Worm (Caenorhabditis elegans) whole organism, L4 larva: ENCODE results near the gene str-129.

ENCODE experiments used
- aly-2 ChIP-seq: sonication (generic microtip); optimal IDR thresholded peaks from 2 replicates; lab custom pipeline; 2018; ENCODE audit warnings: missing biosample characterization, missing genetic modification characterization
- ama-1 ChIP-seq: fragments of 150-350 bp; optimal IDR thresholded peaks from 2 replicates; lab custom pipeline; 2014; ENCODE audit warnings: inconsistent platforms, mixed read lengths
- dmd-9 ChIP-seq: fragments of 200-800 bp; sonication (Bioruptor generic); IDR thresholded peaks from 2 replicates; pipeline ENCODE4 v1.3.6; 2022; ENCODE audit warnings: missing genetic modification reagents, missing genetic modification characterization, missing compliant biosample characterization
- dve-1 ChIP-seq: sonication (generic microtip); optimal IDR thresholded peaks from 2 replicates; lab custom pipeline; 2017; ENCODE audit warnings: antibody characterized with exemption, mild to moderate bottlenecking, missing genetic modification characterization, missing compliant biosample characterization; ENCODE audit not compliant: insufficient read depth
- gei-8 ChIP-seq: fragments of 200-800 bp; sonication (Bioruptor generic); optimal IDR thresholded peaks from 2 replicates; lab custom pipeline; 2018; ENCODE audit warnings: mild to moderate bottlenecking, missing genetic modification characterization, missing compliant biosample characterization
- hlh-11 ChIP-seq: fragments of 200-800 bp; sonication (Bioruptor generic); optimal IDR thresholded peaks from 2 replicates; lab custom pipeline; 2018; ENCODE audit warnings: mild to moderate bottlenecking, missing genetic modification characterization, missing compliant biosample characterization
- lsy-2 ChIP-seq, 2 experiments: fragments of 150-350 bp in 1 of 2; sonication (generic microtip) in 1 of 2; optimal IDR thresholded peaks; 2 replicates each; lab custom pipeline; 2014 to 2017; ENCODE audit warnings: missing biosample characterization in 2 of 2, missing genetic modification characterization in 2 of 2
- nhr-111 ChIP-seq: fragments of 200-800 bp; sonication (Bioruptor generic); optimal IDR thresholded peaks from 2 replicates; lab custom pipeline; 2018; ENCODE audit warnings: mild to moderate bottlenecking, missing genetic modification characterization, missing compliant biosample characterization
- nhr-76 ChIP-seq: fragments of 150-350 bp; optimal IDR thresholded peaks from 2 replicates; lab custom pipeline; 2014; ENCODE audit warnings: missing biosample characterization, missing genetic modification characterization
- zag-1 ChIP-seq: fragments of 150-350 bp; optimal IDR thresholded peaks from 2 replicates; lab custom pipeline; 2014; ENCODE audit warnings: missing biosample characterization, missing genetic modification characterization

DNA sequence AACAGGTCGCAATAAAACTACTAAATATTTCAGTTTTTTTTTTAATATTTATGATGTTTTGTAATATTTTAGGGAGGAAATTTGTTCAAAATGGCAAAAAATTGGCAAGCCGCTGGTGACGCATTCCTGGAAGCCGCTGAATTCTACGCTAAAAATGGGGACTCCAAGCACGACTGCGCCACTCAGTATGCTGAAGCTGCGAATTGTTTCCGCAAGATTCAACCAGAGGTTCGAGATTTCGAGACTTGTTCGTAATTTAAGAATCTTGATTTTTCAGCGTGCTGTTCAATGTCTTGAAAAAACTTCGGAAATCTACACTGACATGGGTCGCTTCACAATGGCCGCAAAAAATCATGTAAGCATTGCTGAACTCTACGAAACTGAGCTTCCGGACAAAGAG is 39.3 kb upstream of the str-129 start:
- TF ChIP-seq hlh-11 (tag; lab: Kevin White, UChicago) (no peak), nhr-111 (GFP tag; lab: Kevin White, UChicago) (no peak), aly-2 (tag; lab: Kevin White, UChicago) (no peak), zag-1 (no peak), ama-1 (lab: Kevin White, UChicago) (peak; percentile 3), lsy-2 (tag; optimal IDR thresholded peaks at IDR 0.05; lab: Kevin White, UChicago) (no peak), dmd-9 (GFP tag; lab: Robert Waterston, UW) (no peak), dve-1 (tag; lab: Kevin White, UChicago) (no peak), gei-8 (no peak), nhr-76 (no peak)
